Worm (Caenorhabditis elegans) whole organism, L4/young adult: ENCODE data around the gene ZK792.12.

Experiments used
- W03F9.2 ChIP-seq: fragments of 150-350 bp; optimal IDR thresholded peaks from 2 replicates; lab custom pipeline; 2014; ENCODE audit warnings: missing biosample characterization, missing genetic modification characterization
- dao-5 ChIP-seq: sonication (generic microtip); optimal IDR thresholded peaks from 2 replicates; lab custom pipeline; 2016; ENCODE audit warnings: missing genotype, missing genetic modification characterization, moderate library complexity, missing compliant biosample characterization
- him-1 ChIP-seq: sonication (generic microtip); optimal IDR thresholded peaks from 2 replicates; lab custom pipeline; 2016; ENCODE audit warnings: missing genotype, missing genetic modification reagents, missing genetic modification characterization, missing compliant biosample characterization

DNA sequence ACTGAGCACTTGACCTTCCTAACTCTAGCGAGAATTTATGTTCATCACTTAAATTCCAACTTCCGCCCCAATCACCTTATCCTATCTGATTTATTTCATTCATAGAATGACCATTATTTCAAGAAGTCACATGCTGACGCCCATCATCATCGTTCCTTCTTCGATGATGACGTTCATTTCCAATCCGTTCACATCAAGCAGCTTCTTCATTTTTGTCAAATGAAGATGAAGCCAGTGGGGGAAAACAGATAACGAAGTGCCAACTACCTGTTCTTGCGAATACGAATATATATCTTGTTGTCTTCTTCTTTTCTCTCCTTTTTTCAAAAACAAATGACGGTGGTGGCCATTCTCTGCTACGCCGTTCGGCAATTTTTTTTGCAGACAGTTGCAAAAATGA, 8.3 kb downstream of the ZK792.12 start:
- TF ChIP-seq him-1 (tag; lab: Kevin White, UChicago) (no peak), dao-5 (tag; lab: Kevin White, UChicago) (no peak), W03F9.2 (tag; lab: Kevin White, UChicago) (no peak)
